Fruit fly (Drosophila melanogaster): Measurements from ENCODE around the gene CG9636.
A peak's percentile ranks its signal among the peaks of the same experiment; 100 is the strongest.

The CG9636 gene

dm6 chr3R:8243720-8244119, at the start of gene CG9636, which contains the start of the genes CG18749 and CG33722 (continued):
- no peak for TF ChIP-seq dimm (GFP tag; IDR thresholded peaks at IDR 0.05)
- peak; percentile 67 for TF ChIP-seq gsb-n (tag; optimal IDR thresholded peaks at IDR 0.05)
- TF ChIP-seq bowl (GFP tag; IDR thresholded peaks at IDR 0.05), result 0 out of 2 replicates have a peak, but pooled peaks have one; percentile 34
- TF ChIP-seq CG4730 (GFP tag; IDR thresholded peaks at IDR 0.05), result peak; percentile 56; the same call in 1 of the 2 replicates
- peak; percentile 33 for TF ChIP-seq nom (GFP tag; optimal IDR thresholded peaks at IDR 0.05)
- TF ChIP-seq Abd-B (GFP tag; optimal IDR thresholded peaks at IDR 0.05), result peak; percentile 84
- 0 out of 4 replicates have a peak, but pooled peaks have one; percentile 31 for TF ChIP-seq Gug (GFP tag; IDR thresholded peaks at IDR 0.05)
- no peak for TF ChIP-seq ac (GFP tag; optimal IDR thresholded peaks at IDR 0.05)
- TF ChIP-seq ttk (GFP tag; IDR thresholded peaks at IDR 0.05), result peak; percentile 63; the same call in 1 of the 2 replicates
- no peak for TF ChIP-seq her (GFP tag; optimal IDR thresholded peaks at IDR 0.05)
- peak; percentile 98 for TF ChIP-seq Scr (GFP tag; IDR thresholded peaks at IDR 0.05; ENCODE audit: partially characterized antibody)
- peak; percentile 64; the same call in 2 of the 3 replicates for TF ChIP-seq CG11695 (GFP tag; IDR thresholded peaks at IDR 0.05)
- peak; percentile 17 for TF ChIP-seq odd (GFP tag; optimal IDR thresholded peaks at IDR 0.05)
- no peak for TF ChIP-seq ap (GFP tag; IDR thresholded peaks at IDR 0.05)
- no peak for TF ChIP-seq hth (optimal IDR thresholded peaks at IDR 0.05)
- no peak for TF ChIP-seq CG10274 (GFP tag; optimal IDR thresholded peaks at IDR 0.05)
- peak; percentile 52 for TF ChIP-seq bcd (GFP tag; optimal IDR thresholded peaks at IDR 0.05)
- TF ChIP-seq corto (GFP tag; optimal IDR thresholded peaks at IDR 0.05), result peak; percentile 81
- peak; percentile 61; the same call in 2 of the 3 replicates for TF ChIP-seq Aef1 (GFP tag; IDR thresholded peaks at IDR 0.05)
- peak; percentile 48 for TF ChIP-seq CHES-1-like (GFP tag; optimal IDR thresholded peaks at IDR 0.05)
- 0 out of 2 replicates have a peak, but pooled peaks have one; percentile 20 for TF ChIP-seq CG9215 (GFP tag; IDR thresholded peaks at IDR 0.05)
- peak; percentile 98 for TF ChIP-seq ato (GFP tag; IDR thresholded peaks at IDR 0.05; ENCODE audit: partially characterized antibody)
- TF ChIP-seq gem (tag; optimal IDR thresholded peaks at IDR 0.05), result peak; percentile 85
- peak; percentile 36 for TF ChIP-seq CG12744 (GFP tag; optimal IDR thresholded peaks at IDR 0.05)
- TF ChIP-seq H15 (GFP tag; IDR thresholded peaks at IDR 0.05), result peak; percentile 73; the same call in 2 of the 3 replicates
- TF ChIP-seq CG3407 (GFP tag; optimal IDR thresholded peaks at IDR 0.05), result peak; percentile 60
- peak; percentile 63 for TF ChIP-seq E2f1 (GFP tag; IDR thresholded peaks at IDR 0.05)
- peak; percentile 38; the same call in 1 of the 3 replicates for TF ChIP-seq CG7357 (GFP tag; IDR thresholded peaks at IDR 0.05)
- TF ChIP-seq Dp (GFP tag; optimal IDR thresholded peaks at IDR 0.05), result peak; percentile 48
- no peak for TF ChIP-seq hkb (optimal IDR thresholded peaks at IDR 0.05)
- TF ChIP-seq hkb (GFP tag; IDR thresholded peaks at IDR 0.05), result peak; percentile 77
- no peak for TF ChIP-seq TFAM (GFP tag; optimal IDR thresholded peaks at IDR 0.05)
- TF ChIP-seq CG4820 (GFP tag; optimal IDR thresholded peaks at IDR 0.05), result peak; percentile 47
- no peak for TF ChIP-seq shn (GFP tag; optimal IDR thresholded peaks at IDR 0.05)
- TF ChIP-seq CG15479 (GFP tag; optimal IDR thresholded peaks at IDR 0.05), result no peak
- TF ChIP-seq CG10366 (GFP tag; IDR thresholded peaks at IDR 0.05), result peak; percentile 39; the same call in 1 of the 2 replicates
- TF ChIP-seq CG12219 (GFP tag; optimal IDR thresholded peaks at IDR 0.05), result no peak
- no peak; the same call in 2 of the 3 replicates for TF ChIP-seq CG14050 (GFP tag; IDR thresholded peaks at IDR 0.05)
- TF ChIP-seq esg (GFP tag; conservative IDR thresholded peaks at IDR 0.05), result peak; percentile 43
- no peak for TF ChIP-seq sima (GFP tag; optimal IDR thresholded peaks at IDR 0.05)
- peak; percentile 89 for TF ChIP-seq bbx (GFP tag; IDR thresholded peaks at IDR 0.05; ENCODE audit: partially characterized antibody)
- peak; percentile 80 for TF ChIP-seq CG18599 (GFP tag; optimal IDR thresholded peaks at IDR 0.05)
- peak; percentile 69 for TF ChIP-seq CG30020 (tag; optimal IDR thresholded peaks at IDR 0.05)
- no peak for TF ChIP-seq CG3726 (GFP tag; IDR thresholded peaks at IDR 0.05)
- TF ChIP-seq sna (GFP tag; IDR thresholded peaks at IDR 0.05; ENCODE audit: partially characterized antibody), result peak; percentile 99
- peak; percentile 76 for TF ChIP-seq CG9817 (tag; optimal IDR thresholded peaks at IDR 0.05)
- TF ChIP-seq Tbp (GFP tag; optimal IDR thresholded peaks at IDR 0.05), result no peak
- peak; percentile 25; the same call in 1 of the 2 replicates for TF ChIP-seq H2.0 (GFP tag; IDR thresholded peaks at IDR 0.05)
- TF ChIP-seq maf-S (GFP tag; optimal IDR thresholded peaks at IDR 0.05), result no peak
- TF ChIP-seq CG8281 (tag; optimal IDR thresholded peaks at IDR 0.05), result peak; percentile 55
- no peak for TF ChIP-seq pb (GFP tag; optimal IDR thresholded peaks at IDR 0.05)

All from whole organism, embryonic.